Fruit fly (Drosophila melanogaster): Measurements from ENCODE around the gene CG31663.

- TF ChIP-seq usp (GFP tag; optimal IDR thresholded peaks at IDR 0.05): no peak
- TF ChIP-seq EcR (GFP tag; optimal IDR thresholded peaks at IDR 0.05): no peak
- no peak for TF ChIP-seq CG8478 (optimal IDR thresholded peaks at IDR 0.05)
These were observed 5.4 kb upstream of the CG31663 start for dm6 chr2L:1886533-1887183.

Measured in whole organism.